Fruit fly (Drosophila melanogaster) whole organism, embryonic: ENCODE measurements around the gene Csk.

Experiments
- CG10274 ChIP-seq: fragments of 200-800 bp; sonication (Bioruptor generic); optimal IDR thresholded peaks from 3 replicates; lab custom pipeline; 2017; ENCODE audit warnings: missing biosample characterization, mild to moderate bottlenecking, missing genetic modification characterization
- CG10366 ChIP-seq: fragments of 200-800 bp; sonication (Bioruptor generic); IDR thresholded peaks from 2 replicates; pipeline ENCODE4 v1.3.6; 2022; ENCODE audit warnings: missing biosample characterization, missing genetic modification characterization
- CG14441 ChIP-seq: fragments of 200-800 bp; sonication (Bioruptor generic); IDR thresholded peaks from 2 replicates; pipeline ENCODE4 v1.3.6; 2022; ENCODE audit warnings: missing biosample characterization, missing genetic modification characterization
- CG1602 ChIP-seq: fragments of 200-800 bp; sonication (Bioruptor generic); optimal IDR thresholded peaks from 3 replicates; lab custom pipeline; 2016; ENCODE audit warnings: missing biosample characterization, missing genetic modification characterization
- CG17359 ChIP-seq: fragments of 200-800 bp; sonication (Bioruptor generic); optimal IDR thresholded peaks from 3 replicates; lab custom pipeline; 2018; ENCODE audit warnings: missing biosample characterization, mild to moderate bottlenecking, missing genetic modification characterization, moderate library complexity
- CG17829 ChIP-seq: fragments of 200-800 bp; optimal IDR thresholded peaks from 2 replicates; lab custom pipeline; 2019; ENCODE audit warnings: missing biosample characterization, mild to moderate bottlenecking, missing genetic modification characterization, moderate library complexity
- CG18764 ChIP-seq: fragments of 200-800 bp; sonication (Bioruptor generic); optimal IDR thresholded peaks from 3 replicates; lab custom pipeline; 2016; ENCODE audit warnings: missing biosample characterization, missing genetic modification characterization
- CG2712 ChIP-seq: fragments of 200-800 bp; optimal IDR thresholded peaks from 3 replicates; lab custom pipeline; 2019; ENCODE audit warnings: missing biosample characterization, mild to moderate bottlenecking, missing genetic modification characterization, moderate library complexity
- CG30020 ChIP-seq: fragments of 200-800 bp; optimal IDR thresholded peaks from 2 replicates; lab custom pipeline; 2019; ENCODE audit warnings: missing biosample characterization, mild to moderate bottlenecking, missing genetic modification characterization, moderate library complexity
- CG3163 ChIP-seq: fragments of 200-800 bp; sonication (Bioruptor generic); optimal IDR thresholded peaks from 3 replicates; lab custom pipeline; 2016; ENCODE audit warnings: missing biosample characterization, missing genetic modification characterization
- CG34376 ChIP-seq: fragments of 200-800 bp; sonication (Bioruptor generic); optimal IDR thresholded peaks from 2 replicates; lab custom pipeline; 2018; ENCODE audit warnings: missing biosample characterization, mild to moderate bottlenecking, missing genetic modification characterization
- CG34422 ChIP-seq: fragments of 200-800 bp; sonication (Bioruptor generic); IDR thresholded peaks from 3 replicates; pipeline ENCODE4 v1.3.6; 2022; ENCODE audit warnings: missing biosample characterization, missing genetic modification characterization
- CG4424 ChIP-seq: fragments of 200-800 bp; sonication (Bioruptor generic); optimal IDR thresholded peaks from 3 replicates; lab custom pipeline; 2016; ENCODE audit warnings: missing biosample characterization, missing genetic modification characterization
- CG6765 ChIP-seq: fragments of 200-800 bp; sonication (Bioruptor generic); optimal IDR thresholded peaks from 3 replicates; lab custom pipeline; 2017; ENCODE audit warnings: missing biosample characterization, mild to moderate bottlenecking, missing genetic modification characterization
- CG6854 ChIP-seq: fragments of 200-800 bp; sonication (Bioruptor generic); optimal IDR thresholded peaks from 3 replicates; lab custom pipeline; 2017; ENCODE audit warnings: missing biosample characterization, mild to moderate bottlenecking, missing genetic modification characterization
- CG7372 ChIP-seq: fragments of 200-800 bp; sonication (Bioruptor generic); IDR thresholded peaks from 2 replicates; pipeline ENCODE4 v1.3.6; 2022; ENCODE audit warnings: missing biosample characterization, missing genetic modification characterization
- CG9215 ChIP-seq: fragments of 200-800 bp; sonication (Bioruptor generic); IDR thresholded peaks from 2 replicates; pipeline ENCODE4 v1.3.6; 2022; ENCODE audit warnings: missing biosample characterization, missing genetic modification characterization
- CG9437 ChIP-seq: fragments of 200-800 bp; sonication (Bioruptor generic); optimal IDR thresholded peaks from 2 replicates; lab custom pipeline; 2018; ENCODE audit warnings: missing biosample characterization, mild to moderate bottlenecking, missing genetic modification characterization
- Drgx ChIP-seq: fragments of 200-800 bp; sonication (Bioruptor generic); IDR thresholded peaks from 2 replicates; pipeline ENCODE4 v1.3.6; 2022; ENCODE audit warnings: missing biosample characterization, missing genetic modification characterization
- ERR ChIP-seq: fragments of 200-800 bp; sonication (Bioruptor generic); optimal IDR thresholded peaks from 2 replicates; lab custom pipeline; 2016; ENCODE audit warnings: missing biosample characterization, missing genetic modification characterization
- Fer3 ChIP-seq: fragments of 200-800 bp; sonication (Bioruptor generic); optimal IDR thresholded peaks from 2 replicates; lab custom pipeline; 2018; ENCODE audit warnings: missing biosample characterization, mild to moderate bottlenecking, missing genetic modification characterization, moderate library complexity
- GATAe ChIP-seq: fragments of 200-800 bp; sonication (Bioruptor generic); conservative IDR thresholded peaks from 2 replicates; pipeline ENCODE4 v1.3.6; 2022; ENCODE audit warnings: missing biosample characterization, missing genetic modification characterization
- HHEX ChIP-seq: fragments of 200-800 bp; sonication (Bioruptor generic); optimal IDR thresholded peaks from 3 replicates; lab custom pipeline; 2017; ENCODE audit warnings: missing biosample characterization, mild to moderate bottlenecking, missing genetic modification characterization, missing genetic modification reagents
- Hr78 ChIP-seq, 2 experiments: fragments of 200-800 bp in 1 of 2; fragments of >200 bp in 1 of 2; sonication (Bioruptor generic) in 1 of 2; optimal IDR thresholded peaks; 2 replicates each; lab custom pipeline; 2017 to 2019; ENCODE audit warnings: missing biosample characterization in 2 of 2, missing genetic modification characterization in 2 of 2, mild to moderate bottlenecking in 1 of 2, moderate library complexity in 1 of 2
- Kr ChIP-seq: fragments of 200-800 bp; sonication (Bioruptor generic); optimal IDR thresholded peaks from 2 replicates; lab custom pipeline; 2017; ENCODE audit warnings: missing biosample characterization, mild to moderate bottlenecking, missing genetic modification characterization
- MBD-R2 ChIP-seq: fragments of 200-800 bp; sonication (Bioruptor generic); IDR thresholded peaks from 2 replicates; pipeline ENCODE4 v1.3.6; 2022; ENCODE audit warnings: missing biosample characterization, missing genetic modification characterization
- NfI ChIP-seq: fragments of 200-800 bp; sonication (Bioruptor generic); optimal IDR thresholded peaks from 3 replicates; lab custom pipeline; 2018; ENCODE audit warnings: missing biosample characterization, mild to moderate bottlenecking, missing genetic modification characterization, moderate library complexity
- Six4 ChIP-seq: fragments of 200-800 bp; sonication (Bioruptor generic); optimal IDR thresholded peaks from 2 replicates; lab custom pipeline; 2016; ENCODE audit warnings: missing biosample characterization, missing genetic modification characterization
- Spps ChIP-seq: fragments of 200-800 bp; sonication (Bioruptor generic); optimal IDR thresholded peaks from 2 replicates; lab custom pipeline; 2018; ENCODE audit warnings: missing biosample characterization, mild to moderate bottlenecking, missing genetic modification characterization
- Ssrp ChIP-seq: fragments of 200-800 bp; sonication (Bioruptor generic); optimal IDR thresholded peaks from 2 replicates; lab custom pipeline; 2018; ENCODE audit warnings: missing biosample characterization, mild to moderate bottlenecking, missing genetic modification characterization, moderate library complexity
- Vsx1 ChIP-seq: fragments of 200-800 bp; sonication (Bioruptor generic); optimal IDR thresholded peaks from 2 replicates; lab custom pipeline; 2017; ENCODE audit warnings: missing biosample characterization, mild to moderate bottlenecking, missing genetic modification characterization, missing genetic modification reagents
- aop ChIP-seq: fragments of 200-800 bp; sonication (Bioruptor generic); IDR thresholded peaks from 2 replicates; pipeline ENCODE4 v1.3.6; 2022; ENCODE audit warnings: missing biosample characterization, missing genetic modification characterization
- bowl ChIP-seq: fragments of 200-800 bp; sonication (Bioruptor generic); IDR thresholded peaks from 2 replicates; pipeline ENCODE4 v1.3.6; 2022; ENCODE audit warnings: missing biosample characterization, missing genetic modification characterization
- en ChIP-seq: fragments of 200-800 bp; sonication (Bioruptor generic); optimal IDR thresholded peaks from 2 replicates; lab custom pipeline; 2016; ENCODE audit warnings: missing biosample characterization, missing genetic modification characterization
- eve ChIP-seq, 2 experiments: fragments of >200 bp; optimal IDR thresholded peaks; 2 replicates each; lab custom pipeline; 2017; ENCODE audit warnings: missing biosample characterization in 2 of 2, missing genetic modification characterization in 2 of 2
- exex ChIP-seq: fragments of 200-800 bp; sonication (Bioruptor generic); optimal IDR thresholded peaks from 4 replicates; lab custom pipeline; 2018; ENCODE audit warnings: missing biosample characterization, mild to moderate bottlenecking, missing genetic modification characterization, moderate library complexity
- gce ChIP-seq: fragments of 200-800 bp; sonication (Bioruptor generic); IDR thresholded peaks from 3 replicates; pipeline ENCODE4 v1.3.6; 2022; ENCODE audit warnings: missing biosample characterization, missing genetic modification characterization
- gro ChIP-seq: fragments of 200-800 bp; sonication (Bioruptor generic); optimal IDR thresholded peaks from 2 replicates; lab custom pipeline; 2016; ENCODE audit warnings: missing biosample characterization, missing genetic modification characterization
- kah ChIP-seq: fragments of 200-800 bp; sonication (Bioruptor generic); optimal IDR thresholded peaks from 2 replicates; lab custom pipeline; 2018; ENCODE audit warnings: missing biosample characterization, mild to moderate bottlenecking, missing genetic modification characterization
- mld ChIP-seq: fragments of 200-800 bp; sonication (Bioruptor generic); IDR thresholded peaks from 3 replicates; pipeline ENCODE4 v1.3.6; 2022; ENCODE audit warnings: missing biosample characterization, missing genetic modification characterization; ENCODE audit not compliant: partially characterized antibody
- pho ChIP-seq: fragments of 200-800 bp; sonication (Bioruptor generic); optimal IDR thresholded peaks from 2 replicates; lab custom pipeline; 2016; ENCODE audit warnings: missing biosample characterization, missing genetic modification characterization
- phol ChIP-seq: fragments of 200-800 bp; sonication (Bioruptor generic); optimal IDR thresholded peaks from 3 replicates; lab custom pipeline; 2018; ENCODE audit warnings: missing biosample characterization, mild to moderate bottlenecking, missing genetic modification characterization, moderate library complexity
- pzg ChIP-seq: fragments of 200-800 bp; sonication (Bioruptor generic); optimal IDR thresholded peaks from 3 replicates; lab custom pipeline; 2018; ENCODE audit warnings: missing biosample characterization, mild to moderate bottlenecking, missing genetic modification characterization, moderate library complexity
- sc ChIP-seq, 3 experiments: fragments of >200 bp in 2 of 3; fragments of 200-800 bp in 1 of 3; sonication (Bioruptor generic) in 1 of 3; optimal IDR thresholded peaks; 2 replicates in 2 of 3; 3 replicates in 1 of 3; lab custom pipeline; 2017; ENCODE audit warnings: mild to moderate bottlenecking in 1 of 3, missing biosample characterization in 1 of 3, missing genetic modification characterization in 1 of 3, missing genetic modification reagents in 1 of 3
- sug ChIP-seq: fragments of 200-800 bp; optimal IDR thresholded peaks from 2 replicates; lab custom pipeline; 2019; ENCODE audit warnings: missing biosample characterization, mild to moderate bottlenecking, missing genetic modification characterization, moderate library complexity
- tio ChIP-seq: fragments of 200-800 bp; sonication (Bioruptor generic); optimal IDR thresholded peaks from 2 replicates; lab custom pipeline; 2017; ENCODE audit warnings: missing biosample characterization, missing genetic modification characterization, inconsistent platforms

Gene Csk

DNA sequence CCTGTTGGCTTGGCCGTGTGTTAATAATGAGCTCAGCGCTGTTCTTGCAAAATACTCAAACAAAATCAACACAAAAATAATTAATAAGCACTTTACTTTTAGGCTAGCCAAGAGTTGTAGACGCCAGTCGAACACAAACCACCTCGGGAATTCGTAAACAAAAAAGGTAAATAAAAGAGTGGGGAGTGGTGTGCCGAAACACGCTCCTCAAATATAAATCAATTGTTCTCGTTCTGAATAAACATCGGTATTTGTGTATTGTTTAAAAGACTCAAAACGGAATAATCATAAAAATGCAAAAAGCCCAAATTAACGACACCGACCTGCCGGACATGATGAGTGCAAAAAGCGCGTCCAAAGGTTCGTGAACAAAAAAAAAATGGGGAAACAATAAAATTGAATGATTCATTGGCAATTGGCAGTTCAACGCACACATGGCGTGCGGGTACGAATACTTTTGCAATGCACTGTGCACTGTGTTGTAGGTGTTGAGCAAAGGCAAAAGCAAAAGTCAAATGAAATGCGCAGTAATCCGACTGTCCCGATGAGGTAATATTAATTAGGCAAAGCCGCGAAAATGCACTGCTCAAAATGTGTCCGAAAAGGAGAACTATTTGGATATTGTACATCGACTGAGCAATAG is 10.4 kb downstream of the Csk start (continued):
- TF ChIP-seq sc (optimal IDR thresholded peaks at IDR 0.05; lab: Kevin White, UChicago): no peak
- TF ChIP-seq sc (GFP tag; optimal IDR thresholded peaks at IDR 0.05; lab: Kevin White, UChicago): no peak
- TF ChIP-seq CG17359 (tag; lab: Kevin White, UChicago): no peak
- no peak for TF ChIP-seq CG10366 (GFP tag; lab: Robert Waterston, UW)
- no peak for TF ChIP-seq Vsx1 (GFP tag; lab: Kevin White, UChicago)
- TF ChIP-seq Kr (GFP tag; lab: Kevin White, UChicago): no peak

DNA sequence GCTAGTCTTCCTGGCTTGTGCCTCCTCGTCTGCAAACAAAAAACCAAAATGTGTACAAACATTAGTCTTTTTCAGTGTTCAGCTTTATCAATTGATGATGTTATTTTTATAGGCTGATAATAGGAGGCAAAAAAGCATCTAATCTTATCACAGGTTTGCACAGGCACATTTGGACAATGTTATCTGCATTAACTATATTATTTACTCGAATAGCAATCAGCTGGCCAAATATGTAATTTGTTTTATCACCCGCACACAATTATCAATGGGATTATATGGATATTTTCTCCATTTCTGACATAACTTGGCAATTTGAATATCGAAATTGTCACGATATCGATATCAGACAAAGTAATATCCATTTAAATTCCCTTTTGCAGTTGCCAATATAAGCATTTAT is 12.9 kb downstream of the Csk start:
- no peak for TF ChIP-seq Six4 (GFP tag; lab: Kevin White, UChicago)
- TF ChIP-seq CG30020 (tag; lab: Kevin White, UChicago): no peak
- TF ChIP-seq CG34376 (GFP tag; lab: Kevin White, UChicago): peak; percentile 66
- no peak for TF ChIP-seq pzg
- TF ChIP-seq en (GFP tag; lab: Kevin White, UChicago): no peak
- TF ChIP-seq phol (tag; lab: Kevin White, UChicago): no peak
- TF ChIP-seq sug (tag; lab: Kevin White, UChicago): peak; percentile 7
- TF ChIP-seq CG9437 (GFP tag; lab: Kevin White, UChicago): no peak
- no peak for TF ChIP-seq CG6854
- TF ChIP-seq HHEX (GFP tag; lab: Kevin White, UChicago): peak; percentile 12
- no peak for TF ChIP-seq NfI
- TF ChIP-seq bowl (GFP tag; lab: Robert Waterston, UW): no peak
- peak; percentile 35; the same call in 1 of the 2 replicates for TF ChIP-seq GATAe (GFP tag; lab: Robert Waterston, UW)
- no peak for TF ChIP-seq Spps (tag; lab: Kevin White, UChicago)
- TF ChIP-seq exex (tag; lab: Kevin White, UChicago): peak; percentile 94
- TF ChIP-seq mld (GFP tag; lab: Robert Waterston, UW): no peak
- TF ChIP-seq CG3163 (GFP tag; lab: Kevin White, UChicago): no peak
- TF ChIP-seq CG14441 (GFP tag; lab: Robert Waterston, UW): no peak

DNA sequence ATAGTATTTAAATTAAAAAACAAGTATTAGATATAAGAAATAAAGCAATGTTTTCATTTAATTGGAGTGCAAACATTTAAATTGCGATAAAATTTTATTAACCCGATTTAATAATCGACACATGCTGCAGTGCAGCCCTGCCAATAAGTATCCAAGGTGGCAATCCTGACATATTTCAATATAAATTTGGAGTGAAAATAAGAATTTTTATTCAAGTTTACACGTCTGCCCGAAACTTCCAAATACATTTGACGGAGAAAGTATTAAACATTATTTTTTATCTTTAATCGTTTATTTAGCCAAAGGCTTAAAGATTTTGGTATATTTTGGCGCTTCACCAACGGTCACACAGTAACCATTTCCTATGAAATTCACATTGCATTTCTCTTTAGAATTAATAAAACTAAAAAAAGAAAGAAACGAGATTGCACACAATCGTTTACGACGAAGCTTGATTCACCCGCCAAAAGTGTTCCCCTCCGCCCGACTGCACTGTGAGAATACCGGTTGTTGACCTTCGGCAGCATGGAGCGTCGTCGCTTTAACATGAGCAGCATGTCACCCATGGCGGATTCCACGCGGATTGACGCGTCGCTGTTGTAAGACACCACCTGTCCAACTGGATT is 22.0 kb downstream of the Csk start, which contains the start of gene CG14712:
Gene CG14712, plus strand, starts transcription at position 344 of the 626 bp plus-strand sequence.
- TF ChIP-seq gro (GFP tag; lab: Kevin White, UChicago) (peak; percentile 24), CG1602 (GFP tag; lab: Kevin White, UChicago) (no peak), CG7372 (GFP tag; lab: Robert Waterston, UW) (no peak), MBD-R2 (GFP tag; lab: Robert Waterston, UW) (peak; percentile 68), CG4424 (GFP tag; lab: Kevin White, UChicago) (peak; percentile 24), ERR (no peak), tio (no peak), CG34422 (peak; percentile 16; the same call in 1 of the 3 replicates), CG10274 (GFP tag; lab: Kevin White, UChicago) (no peak), CG6765 (GFP tag; lab: Kevin White, UChicago) (no peak), Fer3 (no peak), gce (GFP tag; lab: Robert Waterston, UW) (no peak), eve (GFP tag; optimal IDR thresholded peaks at IDR 0.05; lab: Kevin White, UChicago) (no peak), kah (GFP tag; lab: Kevin White, UChicago) (no peak), Drgx (GFP tag; lab: Robert Waterston, UW) (no peak), CG18764 (GFP tag; lab: Kevin White, UChicago) (peak; percentile 36), pho (GFP tag; lab: Kevin White, UChicago) (peak; percentile 24), Ssrp (tag; lab: Kevin White, UChicago) (no peak), CG9215 (GFP tag; lab: Robert Waterston, UW) (no peak), aop (GFP tag; lab: Robert Waterston, UW) (no peak), CG2712 (tag; lab: Kevin White, UChicago) (peak; percentile 68), CG17829 (tag; lab: Kevin White, UChicago) (peak; percentile 60), CG14441 (GFP tag; lab: Robert Waterston, UW) (peak; percentile 21; the same call in 1 of the 2 replicates), Hr78 (GFP tag; optimal IDR thresholded peaks at IDR 0.05; lab: Kevin White, UChicago) (no peak)
